Fruit fly (Drosophila melanogaster): ENCODE measurements around the gene verm.

Gene verm

dm6 chr3L:19699651-19700050 is 4.6 kb upstream of the verm start:
- no peak for TF ChIP-seq Camta (GFP tag; optimal IDR thresholded peaks at IDR 0.05)
- no peak for TF ChIP-seq btn (GFP tag; optimal IDR thresholded peaks at IDR 0.05)
- TF ChIP-seq sna (GFP tag; IDR thresholded peaks at IDR 0.05; ENCODE audit: partially characterized antibody) = no peak
- TF ChIP-seq NC2β (GFP tag; optimal IDR thresholded peaks at IDR 0.05) = no peak
- no peak for TF ChIP-seq hth (optimal IDR thresholded peaks at IDR 0.05)
- TF ChIP-seq Kr (GFP tag; optimal IDR thresholded peaks at IDR 0.05) = no peak
- no peak for TF ChIP-seq Hr39 (optimal IDR thresholded peaks at IDR 0.05)
- TF ChIP-seq CG30403 (GFP tag; optimal IDR thresholded peaks at IDR 0.05) = peak; percentile 10
- 0 out of 2 replicates have a peak, but pooled peaks have one; percentile 21 for TF ChIP-seq CG6689 (GFP tag; IDR thresholded peaks at IDR 0.05)
- no peak for TF ChIP-seq bigmax (GFP tag; optimal IDR thresholded peaks at IDR 0.05)
- no peak for TF ChIP-seq da (GFP tag; optimal IDR thresholded peaks at IDR 0.05)
- TF ChIP-seq Med (GFP tag) = peak; percentile 60
- TF ChIP-seq lmd (GFP tag; IDR thresholded peaks at IDR 0.05) = peak; percentile 26; the same call in 1 of the 2 replicates
- TF ChIP-seq Dref (GFP tag; IDR thresholded peaks at IDR 0.05) = no peak
- TF ChIP-seq Atf6 (GFP tag; IDR thresholded peaks at IDR 0.05) = peak; percentile 23; the same call in 1 of the 2 replicates
- TF ChIP-seq CG8765 (GFP tag; IDR thresholded peaks at IDR 0.05) = no peak
- TF ChIP-seq Antp (GFP tag; optimal IDR thresholded peaks at IDR 0.05) = no peak
- TF ChIP-seq CG7271 (tag; optimal IDR thresholded peaks at IDR 0.05) = no peak
- 0 out of 2 replicates have a peak, but pooled peaks have one; percentile 22 for TF ChIP-seq Rfx (GFP tag; IDR thresholded peaks at IDR 0.05)
- TF ChIP-seq CG15269 (tag; optimal IDR thresholded peaks at IDR 0.05) = peak; percentile 14
- TF ChIP-seq CG13123 (GFP tag; optimal IDR thresholded peaks at IDR 0.05) = no peak
- TF ChIP-seq dmrt99B (tag; optimal IDR thresholded peaks at IDR 0.05) = peak; percentile 33
- TF ChIP-seq ken (GFP tag; IDR thresholded peaks at IDR 0.05) = 0 out of 3 replicates have a peak, but pooled peaks have one; percentile 29
- no peak for TF ChIP-seq Dip3 (GFP tag; optimal IDR thresholded peaks at IDR 0.05)
- TF ChIP-seq slbo (GFP tag; IDR thresholded peaks at IDR 0.05) = no peak
- TF ChIP-seq CG6765 (GFP tag; optimal IDR thresholded peaks at IDR 0.05) = no peak
- peak; percentile 6 for TF ChIP-seq sens (GFP tag)
- TF ChIP-seq ash1 (GFP tag; optimal IDR thresholded peaks at IDR 0.05) = no peak
- TF ChIP-seq psq (GFP tag; optimal IDR thresholded peaks at IDR 0.05) = no peak
- TF ChIP-seq lab (GFP tag; optimal IDR thresholded peaks at IDR 0.05) = peak; percentile 18
- TF ChIP-seq CG3281 (GFP tag; optimal IDR thresholded peaks at IDR 0.05) = peak; percentile 17
- no peak for TF ChIP-seq CG10462 (GFP tag; optimal IDR thresholded peaks at IDR 0.05)
- TF ChIP-seq CG10366 (GFP tag; IDR thresholded peaks at IDR 0.05) = 0 out of 2 replicates have a peak, but pooled peaks have one; percentile 18
- TF ChIP-seq CG4360 (GFP tag; IDR thresholded peaks at IDR 0.05) = no peak
- no peak for TF ChIP-seq prd (optimal IDR thresholded peaks at IDR 0.05)
- 0 out of 3 replicates have a peak, but pooled peaks have one; percentile 9 for TF ChIP-seq prd (GFP tag; IDR thresholded peaks at IDR 0.05)
- no peak for TF ChIP-seq tin (GFP tag; optimal IDR thresholded peaks at IDR 0.05)
- peak; percentile 32 for TF ChIP-seq gem (tag; optimal IDR thresholded peaks at IDR 0.05)
- no peak for TF ChIP-seq lilli (GFP tag; optimal IDR thresholded peaks at IDR 0.05)
- 0 out of 2 replicates have a peak, but pooled peaks have one; percentile 27 for TF ChIP-seq Ptx1 (GFP tag; IDR thresholded peaks at IDR 0.05)
- TF ChIP-seq CG2120 (GFP tag; optimal IDR thresholded peaks at IDR 0.05) = peak; percentile 20
- TF ChIP-seq Pdp1 (GFP tag; optimal IDR thresholded peaks at IDR 0.05) = peak in 1 of 2 experiments; percentile 2
- peak; percentile 39; the same call in 1 of the 3 replicates for TF ChIP-seq dysf (GFP tag; IDR thresholded peaks at IDR 0.05)
- no peak; the same call in 2 of the 3 replicates for TF ChIP-seq Aef1 (GFP tag; IDR thresholded peaks at IDR 0.05)
- TF ChIP-seq MTF-1 (GFP tag; optimal IDR thresholded peaks at IDR 0.05; ENCODE audit: borderline replicate concordance) = no peak
- TF ChIP-seq CG2678 (tag; optimal IDR thresholded peaks at IDR 0.05) = peak; percentile 23
- TF ChIP-seq CG31441 (GFP tag; IDR thresholded peaks at IDR 0.05) = 0 out of 2 replicates have a peak, but pooled peaks have one; percentile 18
- TF ChIP-seq Xbp1 (GFP tag; optimal IDR thresholded peaks at IDR 0.05) = peak; percentile 11
- no peak for TF ChIP-seq CG12155 (GFP tag; optimal IDR thresholded peaks at IDR 0.05)
- TF ChIP-seq CG14441 (GFP tag; IDR thresholded peaks at IDR 0.05) = peak; percentile 48
- peak; percentile 34 for TF ChIP-seq CG4424 (GFP tag; optimal IDR thresholded peaks at IDR 0.05)
- peak; percentile 27; the same call in 1 of the 2 replicates for TF ChIP-seq vvl (GFP tag; IDR thresholded peaks at IDR 0.05)

Measured in whole organism, embryonic.